Fruit fly (Drosophila melanogaster): Measurements from ENCODE around the gene tim.

DNA sequence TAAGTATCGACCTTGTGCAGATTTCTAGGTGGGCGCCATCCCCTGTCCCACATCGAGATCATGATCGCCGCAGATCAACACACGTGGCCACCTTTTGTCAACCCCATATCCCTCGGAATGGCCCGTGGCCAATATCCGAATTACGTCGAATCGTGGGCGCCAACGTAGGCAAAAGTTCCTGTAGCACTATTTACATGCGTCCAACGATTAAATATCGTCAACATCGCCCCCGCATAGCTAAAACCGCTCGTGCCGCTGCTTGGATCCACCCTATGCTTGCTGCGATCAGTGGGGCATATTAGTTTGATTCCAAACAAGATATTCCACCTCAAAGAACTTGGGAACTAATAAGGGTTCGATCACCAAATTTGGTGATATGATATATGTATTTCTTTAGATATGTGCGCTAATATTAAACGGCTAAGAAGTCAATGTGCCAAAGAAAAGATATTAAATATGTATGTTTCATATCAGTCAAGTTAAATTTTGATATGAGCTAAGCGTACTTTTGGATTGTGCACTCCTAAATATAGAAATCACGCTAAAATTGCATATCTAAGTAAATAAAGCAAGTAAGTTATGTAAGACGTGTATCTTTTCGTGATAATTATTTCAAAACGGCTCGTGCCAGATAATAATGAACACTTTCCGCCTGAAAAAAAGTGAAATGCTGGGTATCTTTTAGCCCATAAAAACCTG is 30.7 kb downstream of the tim start:
- TF ChIP-seq EcR (GFP tag; optimal IDR thresholded peaks at IDR 0.05) (no peak), gl (tag; optimal IDR thresholded peaks at IDR 0.05) (no peak), CG13204 (GFP tag; optimal IDR thresholded peaks at IDR 0.05) (no peak), fd96Ca (GFP tag; IDR thresholded peaks at IDR 0.05) (no peak)
